Worm (Caenorhabditis elegans): ENCODE results near the gene nhr-80.

The nhr-80 gene

ce11 chrIII:40580-41113, 26.0 kb upstream of the nhr-80 start, which contains the start of gene col-88:
TSS of gene col-88 (plus strand) at chrIII:41063.
- TF ChIP-seq tbx-8 (GFP tag; optimal IDR thresholded peaks at IDR 0.05) (no peak), blmp-1 (tag; optimal IDR thresholded peaks at IDR 0.05) (peak; percentile 9), ceh-43 (GFP tag; optimal IDR thresholded peaks at IDR 0.05) (no peak), ztf-11 (tag; optimal IDR thresholded peaks at IDR 0.05) (no peak), nhr-12 (tag; optimal IDR thresholded peaks at IDR 0.05) (no peak)

- no peak for TF ChIP-seq nhr-76 (tag; optimal IDR thresholded peaks at IDR 0.05)
- peak; percentile 85 for TF ChIP-seq ham-2 (GFP tag; optimal IDR thresholded peaks at IDR 0.05)
- no peak for TF ChIP-seq zip-8 (tag; optimal IDR thresholded peaks at IDR 0.05)
- peak; percentile 59 for TF ChIP-seq nhr-2 (tag; optimal IDR thresholded peaks at IDR 0.05)
- TF ChIP-seq mls-2 (tag; optimal IDR thresholded peaks at IDR 0.05) = peak; percentile 42
- TF ChIP-seq ceh-43 (GFP tag; optimal IDR thresholded peaks at IDR 0.05) = peak; percentile 77
- TF ChIP-seq tbx-8 (GFP tag; optimal IDR thresholded peaks at IDR 0.05) = no peak
- TF ChIP-seq lsy-2 (tag; optimal IDR thresholded peaks at IDR 0.05) = no peak
- TF ChIP-seq M03D4.4 (tag; optimal IDR thresholded peaks at IDR 0.05) = no peak
- no peak for TF ChIP-seq lin-32 (GFP tag; optimal IDR thresholded peaks at IDR 0.05)
- TF ChIP-seq blmp-1 (tag; optimal IDR thresholded peaks at IDR 0.05) = no peak
- no peak for TF ChIP-seq unc-39 (tag; optimal IDR thresholded peaks at IDR 0.05)
- no peak for TF ChIP-seq elt-3 (tag; optimal IDR thresholded peaks at IDR 0.05)
Measured at ce11 chrIII:39516-39915, 24.8 kb upstream of the nhr-80 start.

ce11 chrIII:38117-38516, 23.4 kb upstream of the nhr-80 start, which contains the start of gene clp-10:
TSS of gene clp-10 (minus strand) at chrIII:38217.
- no peak for TF ChIP-seq sem-2 (GFP tag; optimal IDR thresholded peaks at IDR 0.05)
- TF ChIP-seq flh-1 (GFP tag; optimal IDR thresholded peaks at IDR 0.05) = no peak
- no peak for TF ChIP-seq nhr-237 (tag; optimal IDR thresholded peaks at IDR 0.05)
- TF ChIP-seq mls-2 (tag; optimal IDR thresholded peaks at IDR 0.05) = no peak
- TF ChIP-seq nhr-76 (tag; optimal IDR thresholded peaks at IDR 0.05) = no peak

ce11 chrIII:33257-33656, 18.6 kb upstream of the nhr-80 start:
- TF ChIP-seq zip-8 (tag; optimal IDR thresholded peaks at IDR 0.05) (no peak), flh-1 (GFP tag; optimal IDR thresholded peaks at IDR 0.05) (no peak), ceh-39 (tag; optimal IDR thresholded peaks at IDR 0.05) (no peak), unc-62 (GFP tag; optimal IDR thresholded peaks at IDR 0.05) (no peak), pha-4 (tag; optimal IDR thresholded peaks at IDR 0.05) (no peak), nhr-76 (tag; optimal IDR thresholded peaks at IDR 0.05) (no peak), lin-13 (tag; optimal IDR thresholded peaks at IDR 0.05) (no peak), lsy-2 (tag; optimal IDR thresholded peaks at IDR 0.05) (no peak), unc-39 (tag; optimal IDR thresholded peaks at IDR 0.05) (no peak), nhr-237 (tag; optimal IDR thresholded peaks at IDR 0.05) (no peak)

- no peak for TF ChIP-seq sptf-1 (tag; optimal IDR thresholded peaks at IDR 0.05)
- no peak for TF ChIP-seq unc-62 (GFP tag; optimal IDR thresholded peaks at IDR 0.05)
- no peak for TF ChIP-seq hlh-1 (tag; optimal IDR thresholded peaks at IDR 0.05)
- TF ChIP-seq cnd-1 (tag; optimal IDR thresholded peaks at IDR 0.05) = no peak
- no peak for TF ChIP-seq ces-1 (GFP tag; optimal IDR thresholded peaks at IDR 0.05)
- TF ChIP-seq lin-32 (GFP tag; optimal IDR thresholded peaks at IDR 0.05) = no peak
- no peak for TF ChIP-seq ceh-43 (GFP tag; optimal IDR thresholded peaks at IDR 0.05)
- TF ChIP-seq snpc-4 (tag; optimal IDR thresholded peaks at IDR 0.05) = no peak
- TF ChIP-seq nhr-2 (tag; optimal IDR thresholded peaks at IDR 0.05) = no peak
Measured at ce11 chrIII:31600-31999, 16.9 kb upstream of the nhr-80 start.

ce11 chrIII:30399-30798, 15.7 kb upstream of the nhr-80 start:
- TF ChIP-seq nhr-28 (tag; optimal IDR thresholded peaks at IDR 0.05) (no peak), snpc-4 (tag; optimal IDR thresholded peaks at IDR 0.05) (no peak), hlh-1 (tag; optimal IDR thresholded peaks at IDR 0.05) (no peak), unc-62 (GFP tag; optimal IDR thresholded peaks at IDR 0.05) (no peak), unc-39 (tag; optimal IDR thresholded peaks at IDR 0.05) (no peak), nhr-237 (tag; optimal IDR thresholded peaks at IDR 0.05) (no peak), lsy-2 (tag; optimal IDR thresholded peaks at IDR 0.05) (no peak), mab-5 (tag; optimal IDR thresholded peaks at IDR 0.05) (no peak), ztf-11 (tag; optimal IDR thresholded peaks at IDR 0.05) (no peak), ceh-39 (tag; optimal IDR thresholded peaks at IDR 0.05) (no peak), nhr-76 (tag; optimal IDR thresholded peaks at IDR 0.05) (no peak), ham-2 (GFP tag; optimal IDR thresholded peaks at IDR 0.05) (no peak), zip-8 (tag; optimal IDR thresholded peaks at IDR 0.05) (no peak), sem-2 (GFP tag; optimal IDR thresholded peaks at IDR 0.05) (no peak), nhr-2 (tag; optimal IDR thresholded peaks at IDR 0.05) (no peak), cnd-1 (tag; optimal IDR thresholded peaks at IDR 0.05) (no peak), lin-13 (tag; optimal IDR thresholded peaks at IDR 0.05) (no peak), M03D4.4 (tag; optimal IDR thresholded peaks at IDR 0.05) (no peak)

Data from whole organism, mixed stage, embryonic.